Fruit fly (Drosophila melanogaster): ENCODE results near the gene Or24a.

Or24a gene

dm6 chr2L:4124629-4125350 is 41.1 kb downstream of the Or24a start (continued):
- TF ChIP-seq Atf6 (GFP tag; IDR thresholded peaks at IDR 0.05) (no peak), CG7745 (tag; optimal IDR thresholded peaks at IDR 0.05) (no peak), ash1 (GFP tag; optimal IDR thresholded peaks at IDR 0.05) (no peak), Fer1 (GFP tag; optimal IDR thresholded peaks at IDR 0.05) (peak; percentile 69), cato (GFP tag; optimal IDR thresholded peaks at IDR 0.05; ENCODE audit: borderline replicate concordance) (no peak), ab (GFP tag; optimal IDR thresholded peaks at IDR 0.05) (no peak), pum (GFP tag; optimal IDR thresholded peaks at IDR 0.05) (peak; percentile 19), CG10543 (GFP tag; optimal IDR thresholded peaks at IDR 0.05) (no peak), Chrac-16 (GFP tag; optimal IDR thresholded peaks at IDR 0.05) (peak; percentile 40), esg (GFP tag; conservative IDR thresholded peaks at IDR 0.05) (no peak; the same call in 1 of the 2 replicates), ci (GFP tag; IDR thresholded peaks at IDR 0.05) (peak; percentile 83), CG9876 (GFP tag; optimal IDR thresholded peaks at IDR 0.05) (no peak), Eip74EF (GFP tag; optimal IDR thresholded peaks at IDR 0.05) (peak in 1 of 2 experiments; percentile 54), CG1792 (GFP tag; optimal IDR thresholded peaks at IDR 0.05) (no peak), bsh (GFP tag; optimal IDR thresholded peaks at IDR 0.05) (peak in 1 of 2 experiments; percentile 84), pita (GFP tag; optimal IDR thresholded peaks at IDR 0.05) (no peak), oc (tag; optimal IDR thresholded peaks at IDR 0.05) (peak; percentile 51), CG2120 (GFP tag; optimal IDR thresholded peaks at IDR 0.05) (peak; percentile 34), Rx (GFP tag; IDR thresholded peaks at IDR 0.05) (0 out of 2 replicates have a peak, but pooled peaks have one; percentile 40), ems (GFP tag; optimal IDR thresholded peaks at IDR 0.05) (no peak), PHDP (tag; optimal IDR thresholded peaks at IDR 0.05) (peak; percentile 64), CG7987 (GFP tag; optimal IDR thresholded peaks at IDR 0.05) (no peak), tup (GFP tag; optimal IDR thresholded peaks at IDR 0.05) (no peak), Taf1 (GFP tag; IDR thresholded peaks at IDR 0.05) (no peak), nom (GFP tag; optimal IDR thresholded peaks at IDR 0.05) (no peak), CG30403 (GFP tag; optimal IDR thresholded peaks at IDR 0.05) (peak; percentile 59), Mrtf (GFP tag; IDR thresholded peaks at IDR 0.05) (peak; percentile 25; the same call in 1 of the 3 replicates), Lim3 (GFP tag; IDR thresholded peaks at IDR 0.05) (no peak), CG18619 (GFP tag; optimal IDR thresholded peaks at IDR 0.05) (peak; percentile 46), ase (GFP tag; IDR thresholded peaks at IDR 0.05) (no peak), ftz-f1 (GFP tag; optimal IDR thresholded peaks at IDR 0.05) (no peak), CG1602 (GFP tag; optimal IDR thresholded peaks at IDR 0.05) (peak; percentile 35), E2f1 (GFP tag; IDR thresholded peaks at IDR 0.05) (peak; percentile 48), CG7372 (GFP tag; IDR thresholded peaks at IDR 0.05) (no peak), bab2 (GFP tag; optimal IDR thresholded peaks at IDR 0.05) (peak; percentile 56), CG6791 (GFP tag; IDR thresholded peaks at IDR 0.05; ENCODE audit: partially characterized antibody) (no peak), CG11723 (GFP tag; optimal IDR thresholded peaks at IDR 0.05) (peak; percentile 20), CG18599 (GFP tag; optimal IDR thresholded peaks at IDR 0.05) (peak; percentile 77), Stat92E (GFP tag; optimal IDR thresholded peaks at IDR 0.05) (no peak), CG13775 (GFP tag; optimal IDR thresholded peaks at IDR 0.05) (peak; percentile 50), Ravus (GFP tag; IDR thresholded peaks at IDR 0.05) (no peak), Awh (GFP tag; IDR thresholded peaks at IDR 0.05) (peak; percentile 76), HLH54F (GFP tag; optimal IDR thresholded peaks at IDR 0.05) (no peak), pnt (GFP tag; optimal IDR thresholded peaks at IDR 0.05) (peak; percentile 10), Kr (GFP tag; optimal IDR thresholded peaks at IDR 0.05) (no peak), Nf-YB (GFP tag; optimal IDR thresholded peaks at IDR 0.05) (peak; percentile 39), so (GFP tag; IDR thresholded peaks at IDR 0.05) (no peak), CG1529 (GFP tag; optimal IDR thresholded peaks at IDR 0.05) (peak; percentile 43), Asciz (GFP tag; optimal IDR thresholded peaks at IDR 0.05) (peak; percentile 73)
